Worm (Caenorhabditis elegans): Measurements from ENCODE around the gene mdt-11.

Gene mdt-11

DNA sequence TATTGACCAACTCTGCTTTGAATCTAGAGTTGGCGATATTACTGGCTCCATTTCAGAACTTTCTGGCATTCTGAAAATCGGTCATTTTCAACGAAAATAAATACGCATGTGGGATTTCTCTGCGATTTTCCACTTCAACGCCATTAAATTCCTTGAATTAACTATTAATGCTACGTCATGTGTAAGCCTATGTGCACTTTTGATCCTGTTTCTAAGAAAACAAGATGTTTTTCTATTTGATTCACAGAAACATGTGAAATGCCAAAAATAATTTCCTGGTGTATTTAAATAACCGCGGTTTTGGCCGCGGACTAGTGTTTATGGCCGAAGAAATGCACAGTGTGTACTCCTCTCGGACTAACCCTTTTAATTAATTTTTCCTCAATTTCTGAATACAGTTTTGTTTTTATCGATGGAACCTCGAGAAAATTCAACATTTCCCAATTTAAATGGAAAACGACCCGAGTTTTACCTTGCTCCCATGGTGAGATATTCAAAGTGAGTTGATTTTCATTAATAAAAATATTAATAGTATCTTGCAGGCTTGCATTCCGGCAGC lies 47.7 kb downstream of the mdt-11 start, which contains the start of the genes C45G9.11 and C45G9.2 (continued):
- TF ChIP-seq nfya-2 (GFP tag; IDR thresholded peaks at IDR 0.05) (no peak), let-607 (tag; optimal IDR thresholded peaks at IDR 0.05) (no peak), nfyb-1 (GFP tag; IDR thresholded peaks at IDR 0.05) (no peak), attf-6 (GFP tag; IDR thresholded peaks at IDR 0.05) (no peak), sdz-38 (tag; optimal IDR thresholded peaks at IDR 0.05) (no peak), chd-7 (tag; optimal IDR thresholded peaks at IDR 0.05) (no peak), nfya-1 (tag; optimal IDR thresholded peaks at IDR 0.05; ENCODE audit: borderline replicate concordance, insufficient read depth) (no peak), bed-1 (GFP tag; IDR thresholded peaks at IDR 0.05) (no peak), bed-2 (GFP tag; IDR thresholded peaks at IDR 0.05) (no peak), sea-2 (GFP tag; IDR thresholded peaks at IDR 0.05) (no peak), ceh-100 (GFP tag; IDR thresholded peaks at IDR 0.05) (peak; percentile 47; the same call in 1 of the 2 replicates), ceh-79 (tag; optimal IDR thresholded peaks at IDR 0.05) (no peak), hrde-1 (tag; optimal IDR thresholded peaks at IDR 0.05; ENCODE audit: borderline replicate concordance) (no peak), ZK185.1 (tag; optimal IDR thresholded peaks at IDR 0.05; ENCODE audit: poor library complexity, severe bottlenecking) (peak; percentile 85), hmg-1.2 (GFP tag; IDR thresholded peaks at IDR 0.05) (no peak), atf-7 (tag; optimal IDR thresholded peaks at IDR 0.05) (no peak), pbrm-1 (GFP tag; IDR thresholded peaks at IDR 0.05) (no peak; the same call in 1 of the 2 replicates), lin-26 (GFP tag; IDR thresholded peaks at IDR 0.05) (no peak), ztf-3 (GFP tag; optimal IDR thresholded peaks at IDR 0.05) (no peak), lin-35 (GFP tag; optimal IDR thresholded peaks at IDR 0.05) (peak in 1 of 3 experiments; percentile 74), rcor-1 (GFP tag; IDR thresholded peaks at IDR 0.05) (peak; percentile 37; the same call in 1 of the 2 replicates), ets-4 (GFP tag; optimal IDR thresholded peaks at IDR 0.05) (no peak), rpc-1 (optimal IDR thresholded peaks at IDR 0.05) (no peak), rpc-1 (tag; optimal IDR thresholded peaks at IDR 0.05) (no peak), zfh-2 (GFP tag; conservative IDR thresholded peaks at IDR 0.05) (no peak), lsy-27 (tag; optimal IDR thresholded peaks at IDR 0.05; ENCODE audit: borderline replicate concordance, insufficient read depth) (no peak), F23B12.7 (tag; optimal IDR thresholded peaks at IDR 0.05; ENCODE audit: insufficient read depth) (no peak), him-1 (tag; optimal IDR thresholded peaks at IDR 0.05) (peak; percentile 61), nhr-90 (tag; optimal IDR thresholded peaks at IDR 0.05) (no peak), nhr-179 (tag; optimal IDR thresholded peaks at IDR 0.05) (no peak), dpl-1 (GFP tag; optimal IDR thresholded peaks at IDR 0.05) (peak; percentile 58), Y53G8AR.9 (GFP tag; conservative IDR thresholded peaks at IDR 0.05) (no peak), lir-1 (GFP tag; conservative IDR thresholded peaks at IDR 0.05) (no peak), F55B11.4 (tag; optimal IDR thresholded peaks at IDR 0.05; ENCODE audit: borderline replicate concordance, insufficient read depth) (no peak)

DNA sequence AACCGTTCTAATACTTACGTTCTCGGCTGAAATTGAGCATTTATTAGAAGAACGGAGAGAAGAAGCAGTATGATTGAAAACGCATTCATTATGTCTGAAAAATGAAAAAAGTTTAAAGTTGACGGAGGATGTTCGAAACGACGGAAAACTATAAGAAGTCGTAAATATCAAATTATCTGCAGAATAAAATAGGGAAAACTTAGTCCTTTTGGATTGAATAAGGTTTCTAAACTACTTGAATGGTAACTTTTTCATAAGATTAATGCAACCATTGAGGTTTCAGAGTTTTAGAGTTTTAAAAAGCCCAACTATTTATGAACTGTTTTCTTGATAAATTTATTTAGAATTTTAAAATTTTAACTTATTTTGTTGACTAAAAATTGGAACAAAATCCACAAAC lies 50.5 kb downstream of the mdt-11 start, which contains the start of gene C45G9.12:
Gene C45G9.12 (minus strand): TSS at position 101 of the 400 bp plus-strand sequence.
- TF ChIP-seq cebp-1 (GFP tag; IDR thresholded peaks at IDR 0.05), result no peak
- no peak for TF ChIP-seq cebp-1 (tag; optimal IDR thresholded peaks at IDR 0.05)
- TF ChIP-seq aptf-3 (GFP tag; IDR thresholded peaks at IDR 0.05), result no peak
- no peak for TF ChIP-seq egl-18 (GFP tag; IDR thresholded peaks at IDR 0.05)
- no peak for TF ChIP-seq F22D6.2 (tag; optimal IDR thresholded peaks at IDR 0.05)
- no peak for TF ChIP-seq lag-1 (GFP tag; IDR thresholded peaks at IDR 0.05)
- no peak for TF ChIP-seq ceh-58 (GFP tag; IDR thresholded peaks at IDR 0.05)
- TF ChIP-seq ceh-27 (GFP tag; optimal IDR thresholded peaks at IDR 0.05), result no peak
- TF ChIP-seq lin-40 (tag; optimal IDR thresholded peaks at IDR 0.05), result no peak
- no peak for TF ChIP-seq F39B2.1 (GFP tag; IDR thresholded peaks at IDR 0.05)
- no peak for TF ChIP-seq mes-4 (tag; optimal IDR thresholded peaks at IDR 0.05)
- TF ChIP-seq xnd-1 (tag; optimal IDR thresholded peaks at IDR 0.05), result no peak
- TF ChIP-seq aptf-2 (GFP tag; conservative IDR thresholded peaks at IDR 0.05), result no peak
- no peak for TF ChIP-seq zfh-2 (GFP tag; conservative IDR thresholded peaks at IDR 0.05)
- TF ChIP-seq sptf-2 (GFP tag; optimal IDR thresholded peaks at IDR 0.05), result no peak
- TF ChIP-seq akir-1 (GFP tag; optimal IDR thresholded peaks at IDR 0.05), result no peak
- no peak for TF ChIP-seq die-1 (tag; optimal IDR thresholded peaks at IDR 0.05)
- TF ChIP-seq dpl-1 (GFP tag; optimal IDR thresholded peaks at IDR 0.05), result no peak
